Fruit fly (Drosophila melanogaster) S2 (cell line): ENCODE results near the gene Phae1.
A peak's percentile ranks its signal among the peaks of the same experiment; 100 is the strongest.

Experiments
- CG8478 ChIP-seq: fragments of >200 bp; optimal IDR thresholded peaks from 2 replicates; lab custom pipeline; 2018
- CTCF ChIP-seq, 2 experiments: fragments of >200 bp; optimal IDR thresholded peaks; 2 replicates each; lab custom pipeline; 2018

Gene Phae1

dm6 chr2L:12091522-12091921, 17.7 kb upstream of the Phae1 start, which contains the start of gene Pex19:
Pex19 (plus strand) TSS chr2L:12091822.
- TF ChIP-seq CG8478 (lab: Kevin White, UChicago): no peak
- no peak for TF ChIP-seq CTCF (optimal IDR thresholded peaks at IDR 0.05; lab: Kevin White, UChicago)

- no peak for TF ChIP-seq CTCF (optimal IDR thresholded peaks at IDR 0.05; lab: Kevin White, UChicago)
- no peak for TF ChIP-seq CG8478 (lab: Kevin White, UChicago)
These were observed 17.2 kb upstream of the Phae1 start for dm6 chr2L:12092041-12092440.

DNA sequence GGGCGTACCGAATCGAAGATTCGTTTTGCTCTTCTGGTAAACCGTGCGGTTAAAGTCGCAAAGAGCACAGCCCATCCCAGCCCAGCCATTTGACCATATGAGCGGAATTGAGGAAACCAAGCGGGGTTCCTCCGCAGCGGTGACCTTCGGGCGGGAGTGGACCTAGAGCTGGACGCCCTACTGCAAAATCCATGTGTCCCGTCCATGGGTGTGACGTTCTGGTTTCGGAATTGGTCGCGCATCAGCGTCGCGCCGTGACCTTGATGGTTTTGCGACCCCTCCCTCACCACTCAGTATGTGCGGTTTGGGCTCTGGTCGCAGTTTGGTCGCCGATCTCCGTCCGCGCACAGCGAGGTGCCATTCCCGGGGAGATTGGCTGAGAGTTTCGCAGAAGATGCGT, 16.5 kb upstream of the Phae1 start:
- TF ChIP-seq CG8478 (lab: Kevin White, UChicago) (no peak), CTCF (optimal IDR thresholded peaks at IDR 0.05; lab: Kevin White, UChicago) (no peak)

DNA sequence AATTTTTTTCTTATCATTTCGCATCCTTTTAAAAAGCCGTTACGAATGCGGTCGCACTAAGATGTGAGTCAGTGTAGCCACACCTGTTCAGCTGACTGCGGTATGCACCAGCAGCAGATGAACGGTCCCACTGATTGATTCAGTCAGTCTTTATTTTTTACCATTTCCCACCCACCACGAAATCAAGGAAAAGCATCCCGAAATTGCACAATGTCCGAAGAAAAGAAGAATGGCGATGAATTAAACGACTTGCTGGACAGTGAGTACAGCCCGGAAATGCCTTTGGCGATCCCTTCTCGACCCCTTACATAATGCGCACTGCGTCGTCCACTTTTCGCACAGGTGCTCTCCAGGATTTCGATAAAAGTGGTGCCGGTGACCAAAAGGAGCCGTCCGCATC, 15.6 kb upstream of the Phae1 start:
- TF ChIP-seq CTCF (optimal IDR thresholded peaks at IDR 0.05; lab: Kevin White, UChicago) (no peak), CG8478 (lab: Kevin White, UChicago) (no peak)

DNA sequence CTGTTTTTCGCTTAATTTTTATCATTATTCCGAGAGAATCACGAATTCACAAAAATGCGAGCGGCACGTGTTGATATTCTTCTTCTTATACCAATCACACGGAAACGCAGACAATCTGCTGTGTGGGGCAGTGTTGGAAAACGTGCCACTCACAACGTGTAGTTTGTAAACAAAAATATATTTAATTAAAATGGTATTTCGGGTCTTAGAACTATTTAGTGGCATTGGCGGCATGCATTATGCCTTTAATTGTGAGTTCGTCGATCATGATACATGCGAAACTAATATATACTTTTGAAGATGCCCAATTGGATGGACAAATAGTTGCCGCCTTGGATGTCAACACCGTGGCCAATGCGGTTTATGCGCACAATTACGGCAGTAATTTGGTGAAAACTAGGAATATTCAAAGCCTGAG, 12.8 kb upstream of the Phae1 start, which contains the start of the genes CG6712 and Mt2:
TSS of gene CG6712 (minus strand) at position 116 of the 418 bp plus-strand sequence.
TSS of gene Mt2 (plus strand) at position 130 of the 418 bp plus-strand sequence.
- TF ChIP-seq CTCF (optimal IDR thresholded peaks at IDR 0.05; lab: Kevin White, UChicago): no peak
- no peak for TF ChIP-seq CG8478 (lab: Kevin White, UChicago)

DNA sequence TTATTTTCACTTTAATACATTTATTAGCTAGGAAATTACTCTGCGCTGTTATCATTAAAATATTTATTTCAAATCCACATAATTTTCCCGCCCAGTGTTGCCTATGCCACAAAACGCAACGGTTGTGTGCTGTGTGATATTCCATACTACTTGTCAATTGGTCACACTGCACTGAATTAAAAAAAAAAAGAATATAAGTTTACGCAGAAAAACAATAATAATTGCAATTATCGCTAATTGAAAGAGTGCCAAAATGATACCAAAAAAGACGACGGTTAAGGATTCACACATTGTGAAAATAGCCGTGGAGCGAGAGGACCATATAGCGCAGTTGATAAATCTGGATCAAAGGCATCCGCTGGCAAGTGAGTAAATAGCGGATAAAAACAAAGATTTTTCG, 11.5 kb upstream of the Phae1 start, which contains the start of gene Ced-12:
TSS of gene Ced-12 (plus strand) at position 141 of the 400 bp plus-strand sequence.
- TF ChIP-seq CTCF (optimal IDR thresholded peaks at IDR 0.05; lab: Kevin White, UChicago) (no peak), CG8478 (lab: Kevin White, UChicago) (no peak)

- TF ChIP-seq CTCF (optimal IDR thresholded peaks at IDR 0.05; lab: Kevin White, UChicago) (peak in 1 of 2 experiments; percentile 10), CG8478 (lab: Kevin White, UChicago) (no peak)
These were observed 5.7 kb upstream of the Phae1 start, which contains the start of the genes Patsas and ThrRS for dm6 chr2L:12103231-12104210. Patsas (minus strand) TSS chr2L:12103285. ThrRS (plus strand) TSS chr2L:12103751.

- TF ChIP-seq CG8478 (lab: Kevin White, UChicago) (no peak), CTCF (optimal IDR thresholded peaks at IDR 0.05; lab: Kevin White, UChicago) (no peak)
These were observed 2.1 kb upstream of the Phae1 start for dm6 chr2L:12107087-12107486.

DNA sequence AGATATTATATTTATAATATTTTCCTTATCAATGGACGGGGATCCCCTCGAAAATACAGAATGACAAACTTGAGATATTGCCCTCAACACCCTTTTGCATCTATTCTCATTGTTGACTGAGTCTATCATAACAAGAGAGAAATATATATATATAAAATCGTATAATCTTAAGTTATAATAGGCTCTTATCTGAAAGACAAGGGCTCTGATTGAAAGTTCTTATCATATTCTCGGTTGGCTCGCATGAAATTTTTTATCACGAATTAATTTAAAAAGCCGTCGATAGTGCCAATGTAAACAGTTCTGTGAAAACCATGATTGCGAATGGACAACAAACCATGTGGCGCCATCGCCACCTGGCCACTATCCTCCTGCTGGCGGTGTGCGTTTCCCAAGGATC, 1.6 kb downstream of the Phae1 start, which contains the start of gene Phae2:
TSS of gene Phae2 (plus strand) at position 301 of the 400 bp plus-strand sequence.
- TF ChIP-seq CTCF (optimal IDR thresholded peaks at IDR 0.05; lab: Kevin White, UChicago): no peak
- TF ChIP-seq CG8478 (lab: Kevin White, UChicago): no peak

DNA sequence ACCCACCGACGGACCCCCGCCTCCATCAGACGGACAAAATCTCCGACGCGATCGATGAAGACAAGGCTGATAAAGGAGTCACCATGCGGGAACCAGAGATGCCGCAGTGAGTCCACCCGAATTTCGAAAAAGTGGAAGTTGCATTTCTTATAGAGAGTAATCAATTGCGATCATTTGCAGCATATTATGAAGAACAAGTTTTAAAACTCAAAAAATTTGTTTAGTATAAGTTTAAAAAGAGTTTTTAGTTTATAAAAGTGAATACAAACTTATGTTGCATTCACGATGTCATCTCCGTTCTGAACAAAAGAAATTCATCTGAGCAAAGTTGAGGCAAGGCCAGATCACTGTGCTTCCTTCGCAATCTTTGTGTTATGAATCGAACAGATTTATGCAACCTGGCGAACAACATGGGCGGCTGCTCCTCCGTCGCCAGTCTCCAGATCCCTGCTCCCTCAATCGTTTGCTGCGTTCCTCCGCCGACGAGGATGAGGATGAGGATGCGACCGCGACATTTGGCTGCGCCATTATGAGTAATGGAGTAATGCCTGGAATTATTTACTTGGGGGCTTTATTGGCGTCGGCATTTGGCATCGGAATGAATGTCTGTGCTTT, 3.8 kb downstream of the Phae1 start:
- no peak for TF ChIP-seq CTCF (optimal IDR thresholded peaks at IDR 0.05; lab: Kevin White, UChicago)
- no peak for TF ChIP-seq CG8478 (lab: Kevin White, UChicago)

- TF ChIP-seq CG8478 (lab: Kevin White, UChicago) (no peak), CTCF (optimal IDR thresholded peaks at IDR 0.05; lab: Kevin White, UChicago) (no peak)
These were observed 4.9 kb downstream of the Phae1 start, which contains the start of gene CG17211 for dm6 chr2L:12114159-12114558. CG17211 (plus strand) TSS chr2L:12114360.

DNA sequence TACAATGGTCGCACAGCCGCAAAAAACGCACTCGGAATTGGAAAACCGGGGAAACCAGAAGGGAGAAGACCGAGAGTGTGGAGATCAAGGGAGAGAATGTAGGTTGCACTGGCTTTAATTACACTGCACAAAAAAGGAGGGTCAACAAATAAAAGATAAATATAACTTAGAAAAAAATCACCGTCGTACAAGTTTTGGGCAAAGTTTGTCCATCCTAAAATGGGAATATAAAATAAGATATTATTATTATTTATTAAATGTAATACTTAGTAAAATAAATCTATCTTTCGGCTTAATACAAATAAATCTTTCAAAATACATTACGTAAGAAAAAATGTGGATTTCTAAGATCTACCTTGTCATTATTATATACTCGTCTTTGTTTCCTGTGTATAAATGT, 6.6 kb downstream of the Phae1 start:
- TF ChIP-seq CG8478 (lab: Kevin White, UChicago) (no peak), CTCF (optimal IDR thresholded peaks at IDR 0.05; lab: Kevin White, UChicago) (no peak)

DNA sequence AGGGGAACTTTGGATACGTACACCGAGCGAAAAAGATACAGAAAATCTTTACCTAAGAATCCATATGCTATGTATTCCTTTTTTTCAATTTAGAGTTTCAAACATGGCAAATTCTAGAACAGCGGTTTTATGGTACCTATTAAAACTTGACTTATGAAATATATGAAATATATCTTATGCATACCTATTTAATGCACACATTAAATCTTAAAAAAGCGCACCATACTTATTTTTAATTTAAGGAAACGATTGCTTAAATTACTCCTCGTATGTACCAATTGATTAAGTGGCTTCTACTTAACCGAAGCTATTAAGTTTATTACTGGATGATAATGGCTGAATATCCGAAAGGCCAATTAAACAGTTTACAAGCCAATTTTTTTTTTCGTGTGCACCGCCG, 10.8 kb downstream of the Phae1 start:
- no peak for TF ChIP-seq CTCF (optimal IDR thresholded peaks at IDR 0.05; lab: Kevin White, UChicago)
- no peak for TF ChIP-seq CG8478 (lab: Kevin White, UChicago)

- no peak for TF ChIP-seq CG8478 (lab: Kevin White, UChicago)
These were observed 24.3 kb downstream of the Phae1 start, which contains the start of gene rho-6 for dm6 chr2L:12133275-12134124. rho-6 (minus strand) TSS chr2L:12133411.
